Worm (Caenorhabditis elegans) whole organism, L4 larva: ENCODE results near the gene hlh-4.
A peak's percentile ranks its signal among the peaks of the same experiment; 100 is the strongest.

Source experiments
- ama-1 ChIP-seq: fragments of 150-350 bp; optimal IDR thresholded peaks from 2 replicates; lab custom pipeline; 2014; ENCODE audit warnings: inconsistent platforms, mixed read lengths
- nhr-28 ChIP-seq: fragments of 150-350 bp; optimal IDR thresholded peaks from 2 replicates; lab custom pipeline; 2014; ENCODE audit warnings: missing biosample characterization, missing genetic modification characterization
- pha-4 ChIP-seq, 2 experiments: fragments of 150-350 bp in 1 of 2; fragments of 200-800 bp in 1 of 2; sonication (Bioruptor generic) in 1 of 2; IDR thresholded peaks in 1 of 2; optimal IDR thresholded peaks in 1 of 2; 2 replicates each; pipeline versions ENCODE4 v1.3.6 to Lab custom; 2014 to 2022; ENCODE audit warnings: missing genetic modification characterization in 2 of 2, missing genetic modification reagents in 2 of 2, missing biosample characterization in 1 of 2, missing compliant biosample characterization in 1 of 2
- pqm-1 ChIP-seq: sonication (generic microtip); optimal IDR thresholded peaks from 2 replicates; lab custom pipeline; 2017; ENCODE audit warnings: missing biosample characterization, missing genetic modification characterization
- ztf-11 ChIP-seq: fragments of 150-350 bp; optimal IDR thresholded peaks from 2 replicates; lab custom pipeline; 2014; ENCODE audit warnings: missing biosample characterization, missing genetic modification characterization

- TF ChIP-seq nhr-28 (tag; lab: Kevin White, UChicago) (peak; percentile 11), ztf-11 (no peak), pqm-1 (peak; percentile 11), pha-4 (GFP tag; IDR thresholded peaks at IDR 0.05; lab: Robert Waterston, UW) (no peak), pha-4 (tag; optimal IDR thresholded peaks at IDR 0.05; lab: Kevin White, UChicago) (no peak), ama-1 (lab: Kevin White, UChicago) (no peak)
Measured at ce11 chrIII:9752852-9753251, 14.0 kb upstream of the hlh-4 start, which contains the start of gene ech-6.
